Worm (Caenorhabditis elegans) whole organism, L1 larva: ENCODE data around the gene W02B12.1.

Experiments
- C16A3.4 ChIP-seq: fragments of 150-350 bp; optimal IDR thresholded peaks from 2 replicates; lab custom pipeline; 2014; ENCODE audit warnings: missing biosample characterization, missing genetic modification characterization
- C34B4.2 ChIP-seq: sonication (generic microtip); optimal IDR thresholded peaks from 2 replicates; lab custom pipeline; 2017; ENCODE audit warnings: mild to moderate bottlenecking, missing genetic modification characterization, missing compliant biosample characterization
- F16B12.6 ChIP-seq: fragments of 150-350 bp; optimal IDR thresholded peaks from 2 replicates; lab custom pipeline; 2014; ENCODE audit warnings: missing biosample characterization, missing genetic modification characterization
- Y116A8C.19 ChIP-seq: sonication (generic microtip); optimal IDR thresholded peaks from 2 replicates; lab custom pipeline; 2016; ENCODE audit warnings: missing compliant biosample characterization, missing genetic modification characterization, borderline replicate concordance
- aly-2 ChIP-seq: fragments of 150-350 bp; optimal IDR thresholded peaks from 2 replicates; lab custom pipeline; 2014; ENCODE audit warnings: missing biosample characterization, missing genetic modification characterization
- blmp-1 ChIP-seq: fragments of 150-350 bp; optimal IDR thresholded peaks from 2 replicates; lab custom pipeline; 2014; ENCODE audit warnings: missing biosample characterization, missing genetic modification characterization
- ceh-8 ChIP-seq: fragments of 200-800 bp; sonication (Bioruptor generic); optimal IDR thresholded peaks from 2 replicates; lab custom pipeline; 2018; ENCODE audit warnings: mild to moderate bottlenecking, missing genetic modification characterization, moderate library complexity, missing compliant biosample characterization
- ceh-82 ChIP-seq, 3 experiments: fragments of 150-350 bp in 1 of 3; sonication (generic microtip) in 2 of 3; optimal IDR thresholded peaks; 2 replicates each; lab custom pipeline; 2014 to 2017; ENCODE audit warnings: missing biosample characterization in 3 of 3, missing genetic modification characterization in 3 of 3
- ceh-90 ChIP-seq: sonication (generic microtip); optimal IDR thresholded peaks from 2 replicates; lab custom pipeline; 2016; ENCODE audit warnings: missing genetic modification characterization, missing compliant biosample characterization
- dpl-1 ChIP-seq, 3 experiments: fragments of 150-350 bp in 2 of 3; sonication (generic microtip) in 1 of 3; optimal IDR thresholded peaks; 2 replicates each; lab custom pipeline; 2014 to 2017; ENCODE audit warnings: missing biosample characterization in 3 of 3, missing genetic modification characterization in 3 of 3, missing genetic modification reagents in 3 of 3
- dsc-1 ChIP-seq: sonication (generic microtip); optimal IDR thresholded peaks from 2 replicates; lab custom pipeline; 2016; ENCODE audit warnings: mild to moderate bottlenecking, missing genetic modification characterization, missing compliant biosample characterization
- efl-1 ChIP-seq, 4 experiments: fragments of 150-350 bp; optimal IDR thresholded peaks in 3 of 4; peaks in 1 of 4; 1 replicate in 1 of 4; 2 replicates in 3 of 4; lab custom pipeline; 2014; ENCODE audit warnings: missing biosample characterization in 2 of 4, missing genetic modification characterization in 2 of 4, missing genetic modification reagents in 2 of 4
- efl-3 ChIP-seq: fragments of 200-800 bp; sonication (Bioruptor generic); optimal IDR thresholded peaks from 2 replicates; lab custom pipeline; 2018; ENCODE audit warnings: mild to moderate bottlenecking, missing genetic modification characterization, missing compliant biosample characterization
- elt-3 ChIP-seq, 6 experiments: fragments of 150-350 bp in 1 of 6; sonication (generic microtip); optimal IDR thresholded peaks; 2 replicates each; lab custom pipeline; 2017 to 2018; ENCODE audit warnings: missing biosample characterization in 6 of 6, missing genetic modification characterization in 6 of 6, inconsistent platforms in 1 of 6
- fkh-10 ChIP-seq: sonication (generic microtip); optimal IDR thresholded peaks from 2 replicates; lab custom pipeline; 2017; ENCODE audit warnings: missing biosample characterization, missing genetic modification reagents, missing genetic modification characterization
- fkh-4 ChIP-seq: sonication (generic microtip); optimal IDR thresholded peaks from 2 replicates; lab custom pipeline; 2016; ENCODE audit warnings: missing compliant biosample characterization, missing genetic modification characterization, borderline replicate concordance
- fkh-8 ChIP-seq: sonication (generic microtip); optimal IDR thresholded peaks from 2 replicates; lab custom pipeline; 2016; ENCODE audit warnings: mild to moderate bottlenecking, missing genetic modification characterization, missing compliant biosample characterization
- grh-1 ChIP-seq: fragments of 200-800 bp; sonication (Bioruptor generic); IDR thresholded peaks from 2 replicates; pipeline ENCODE4 v1.3.6; 2022; ENCODE audit warnings: missing genetic modification reagents, missing genetic modification characterization, missing compliant biosample characterization
- hlh-17 ChIP-seq: fragments of 200-800 bp; sonication (Bioruptor generic); optimal IDR thresholded peaks from 2 replicates; lab custom pipeline; 2018; ENCODE audit warnings: missing genetic modification characterization, mild to moderate bottlenecking, missing compliant biosample characterization, moderate library complexity, borderline replicate concordance
- irx-1 ChIP-seq: sonication (generic microtip); optimal IDR thresholded peaks from 2 replicates; lab custom pipeline; 2016; ENCODE audit warnings: missing genetic modification characterization, missing compliant biosample characterization
- isw-1 ChIP-seq: fragments of 200-800 bp; sonication (Bioruptor generic); IDR thresholded peaks from 2 replicates; pipeline ENCODE4 v1.3.6; 2022; ENCODE audit warnings: missing genetic modification characterization, missing compliant biosample characterization
- jun-1 ChIP-seq: fragments of 150-350 bp; optimal IDR thresholded peaks from 2 replicates; lab custom pipeline; 2014; ENCODE audit warnings: missing biosample characterization, missing genetic modification reagents, missing genetic modification characterization
- lin-14 ChIP-seq: fragments of 200-800 bp; sonication (Bioruptor generic); optimal IDR thresholded peaks from 2 replicates; lab custom pipeline; 2018; ENCODE audit warnings: mild to moderate bottlenecking, missing genetic modification characterization, moderate library complexity, missing compliant biosample characterization
- lin-35 ChIP-seq, 2 experiments: fragments of 150-350 bp; optimal IDR thresholded peaks; 2 replicates each; lab custom pipeline; 2014; ENCODE audit warnings: missing biosample characterization in 2 of 2, missing genetic modification characterization in 2 of 2, missing genetic modification reagents in 2 of 2
- lsy-2 ChIP-seq, 2 experiments: fragments of 150-350 bp; optimal IDR thresholded peaks; 2 replicates each; lab custom pipeline; 2014; ENCODE audit warnings: missing biosample characterization in 2 of 2, missing genetic modification characterization in 2 of 2
- mab-9 ChIP-seq: fragments of 200-800 bp; sonication (Bioruptor generic); IDR thresholded peaks from 2 replicates; pipeline ENCODE4 v1.3.6; 2022; ENCODE audit warnings: missing genetic modification reagents, missing genetic modification characterization, missing compliant biosample characterization
- mep-1 ChIP-seq: fragments of 150-350 bp; optimal IDR thresholded peaks from 2 replicates; lab custom pipeline; 2014; ENCODE audit warnings: missing biosample characterization, missing genetic modification characterization
- nhr-11 ChIP-seq: fragments of 150-350 bp; optimal IDR thresholded peaks from 2 replicates; lab custom pipeline; 2014; ENCODE audit warnings: missing biosample characterization, missing genetic modification characterization
- nhr-12 ChIP-seq: sonication (generic microtip); optimal IDR thresholded peaks from 2 replicates; lab custom pipeline; 2017; ENCODE audit warnings: missing biosample characterization, missing genetic modification characterization
- nhr-19 ChIP-seq: fragments of 200-800 bp; sonication (Bioruptor generic); conservative IDR thresholded peaks from 2 replicates; pipeline ENCODE4 v1.3.6; 2022; ENCODE audit warnings: missing genetic modification characterization, missing compliant biosample characterization
- nhr-20 ChIP-seq: sonication (generic microtip); optimal IDR thresholded peaks from 2 replicates; lab custom pipeline; 2016; ENCODE audit warnings: mild to moderate bottlenecking, missing genetic modification characterization, missing compliant biosample characterization
- nhr-28 ChIP-seq: fragments of 150-350 bp; optimal IDR thresholded peaks from 2 replicates; lab custom pipeline; 2014; ENCODE audit warnings: missing biosample characterization, missing genetic modification characterization
- nhr-47 ChIP-seq: sonication (generic microtip); optimal IDR thresholded peaks from 2 replicates; lab custom pipeline; 2016; ENCODE audit warnings: mild to moderate bottlenecking, missing genetic modification characterization, moderate library complexity, missing compliant biosample characterization
- nhr-71 ChIP-seq: sonication (generic microtip); optimal IDR thresholded peaks from 2 replicates; lab custom pipeline; 2016; ENCODE audit warnings: mild to moderate bottlenecking, missing genetic modification characterization, moderate library complexity, missing compliant biosample characterization
- nhr-85 ChIP-seq: sonication (generic microtip); peaks from one replicate; lab custom pipeline; 2016; ENCODE audit warnings: missing genetic modification characterization, inconsistent platforms, missing compliant biosample characterization
- nhr-90 ChIP-seq: sonication (generic microtip); optimal IDR thresholded peaks from 2 replicates; lab custom pipeline; 2016; ENCODE audit warnings: mild to moderate bottlenecking, missing genetic modification characterization, missing compliant biosample characterization; ENCODE audit not compliant: poor library complexity
- pax-3 ChIP-seq: fragments of 200-800 bp; sonication (Bioruptor generic); optimal IDR thresholded peaks from 2 replicates; lab custom pipeline; 2018; ENCODE audit warnings: mild to moderate bottlenecking, missing genetic modification characterization, moderate library complexity, missing compliant biosample characterization
- skn-1 ChIP-seq: fragments of 150-350 bp; optimal IDR thresholded peaks from 2 replicates; lab custom pipeline; 2014; ENCODE audit warnings: missing biosample characterization, missing genetic modification characterization
- snpc-4 ChIP-seq: fragments of 150-350 bp; optimal IDR thresholded peaks from 2 replicates; lab custom pipeline; 2014; ENCODE audit warnings: missing biosample characterization, missing genetic modification characterization
- snu-23 ChIP-seq: sonication (generic microtip); optimal IDR thresholded peaks from 2 replicates; lab custom pipeline; 2016; ENCODE audit warnings: missing genetic modification characterization, missing compliant biosample characterization
- sptf-1 ChIP-seq: fragments of 150-350 bp; optimal IDR thresholded peaks from 2 replicates; lab custom pipeline; 2014; ENCODE audit warnings: missing biosample characterization, missing genetic modification characterization
- swsn-7 ChIP-seq: sonication (generic microtip); optimal IDR thresholded peaks from 2 replicates; lab custom pipeline; 2016; ENCODE audit warnings: missing genetic modification characterization, missing compliant biosample characterization
- tbx-2 ChIP-seq: sonication (generic microtip); optimal IDR thresholded peaks from 2 replicates; lab custom pipeline; 2016; ENCODE audit warnings: missing genetic modification characterization, missing compliant biosample characterization
- unc-86 ChIP-seq: sonication (generic microtip); optimal IDR thresholded peaks from 2 replicates; lab custom pipeline; 2016; ENCODE audit warnings: missing genetic modification characterization, missing compliant biosample characterization
- unc-98 ChIP-seq: fragments of 200-800 bp; sonication (Bioruptor generic); IDR thresholded peaks from 2 replicates; pipeline ENCODE4 v1.3.6; 2022; ENCODE audit warnings: missing genetic modification characterization, missing compliant biosample characterization
- xbp-1 ChIP-seq: sonication (generic microtip); optimal IDR thresholded peaks from 2 replicates; lab custom pipeline; 2016; ENCODE audit warnings: missing genetic modification characterization, missing compliant biosample characterization
- zip-4 ChIP-seq: fragments of 200-800 bp; sonication (Bioruptor generic); optimal IDR thresholded peaks from 2 replicates; lab custom pipeline; 2018; ENCODE audit warnings: mild to moderate bottlenecking, missing genetic modification characterization, moderate library complexity, missing compliant biosample characterization
- ztf-4 ChIP-seq: fragments of 150-350 bp; optimal IDR thresholded peaks from 2 replicates; lab custom pipeline; 2014; ENCODE audit warnings: missing biosample characterization, missing genetic modification characterization

Gene W02B12.1

DNA sequence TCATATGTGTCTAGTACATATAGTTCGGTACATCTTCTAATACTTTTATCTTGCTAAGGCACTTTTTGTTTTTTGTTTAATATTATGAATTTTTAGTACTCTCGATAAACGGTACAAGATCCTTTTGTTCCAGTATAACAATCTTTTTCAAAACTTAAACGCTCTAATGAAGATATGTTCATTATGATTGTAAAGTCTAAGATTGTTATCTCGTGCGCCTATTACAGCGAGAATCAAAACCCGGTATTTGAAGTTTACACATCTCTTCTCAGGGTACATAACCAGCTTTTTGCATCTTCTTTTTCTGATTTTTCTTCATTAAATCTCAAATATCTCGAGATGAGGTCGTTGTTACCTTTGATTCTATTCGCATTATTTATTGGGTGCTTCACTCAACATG, 39.2 kb downstream of the W02B12.1 start, which contains the start of gene B0334.13:
TSS of gene B0334.13 (plus strand) at position 301 of the 400 bp plus-strand sequence.
- TF ChIP-seq efl-3 (GFP tag; lab: Kevin White, UChicago) (no peak), nhr-85 (tag; lab: Kevin White, UChicago) (no peak), fkh-10 (GFP tag; lab: Kevin White, UChicago) (no peak)
- TF ChIP-seq, all 84 proteins: peak for 0

ce11 chrII:11492843-11493242, 44.0 kb downstream of the W02B12.1 start, which contains the start of gene hacl-1:
hacl-1 (minus strand) TSS chrII:11492963.
- peak; percentile 44 for TF ChIP-seq blmp-1 (tag; lab: Kevin White, UChicago)
- TF ChIP-seq zip-4 = no peak
- TF ChIP-seq lsy-2 (tag; optimal IDR thresholded peaks at IDR 0.05; lab: Kevin White, UChicago) = peak; percentile 29 to 40
- no peak for TF ChIP-seq mab-9
- TF ChIP-seq xbp-1 (tag; lab: Kevin White, UChicago) = peak; percentile 11
- TF ChIP-seq snpc-4 (tag; lab: Kevin White, UChicago) = no peak
- peak; percentile 34 for TF ChIP-seq nhr-47 (tag; lab: Kevin White, UChicago)
- TF ChIP-seq skn-1 (tag; lab: Kevin White, UChicago) = peak; percentile 31
- no peak for TF ChIP-seq pax-3 (tag; lab: Kevin White, UChicago)
- peak; percentile 49 for TF ChIP-seq nhr-19
- TF ChIP-seq nhr-90 = peak; percentile 14
- TF ChIP-seq elt-3 (tag; optimal IDR thresholded peaks at IDR 0.05; lab: Kevin White, UChicago) = peak in 1 of 6 experiments; percentile 21
- peak; percentile 87 for TF ChIP-seq nhr-85 (tag; lab: Kevin White, UChicago)
- peak in 1 of 3 experiments; percentile 9 for TF ChIP-seq dpl-1 (GFP tag; optimal IDR thresholded peaks at IDR 0.05; lab: Kevin White, UChicago)
- no peak for TF ChIP-seq unc-86 (tag; lab: Kevin White, UChicago)
- no peak for TF ChIP-seq efl-1 (optimal IDR thresholded peaks at IDR 0.05; lab: Kevin White, UChicago)
- peak in 1 of 2 experiments; percentile 91 for TF ChIP-seq efl-1 (GFP tag; optimal IDR thresholded peaks at IDR 0.05 in 1 of 2; lab: Kevin White, UChicago)
- no peak for TF ChIP-seq C34B4.2 (tag; lab: Kevin White, UChicago)
- peak; percentile 35 for TF ChIP-seq lin-14 (GFP tag; lab: Kevin White, UChicago)
- TF ChIP-seq ceh-90 (tag; lab: Kevin White, UChicago) = no peak
- TF ChIP-seq irx-1 = no peak
- TF ChIP-seq mep-1 (tag; lab: Kevin White, UChicago) = peak; percentile 28
- TF ChIP-seq nhr-11 (tag; lab: Kevin White, UChicago) = no peak
- TF ChIP-seq nhr-71 (tag; lab: Kevin White, UChicago) = peak; percentile 74
- TF ChIP-seq C16A3.4 (tag; lab: Kevin White, UChicago) = no peak
- no peak for TF ChIP-seq F16B12.6 (tag; lab: Kevin White, UChicago)
- TF ChIP-seq tbx-2 (tag; lab: Kevin White, UChicago) = no peak
- no peak for TF ChIP-seq nhr-12 (tag; lab: Kevin White, UChicago)
- TF ChIP-seq snu-23 (GFP tag; lab: Kevin White, UChicago) = peak; percentile 30
- TF ChIP-seq dsc-1 (tag; lab: Kevin White, UChicago) = no peak
- TF ChIP-seq fkh-10 (GFP tag; lab: Kevin White, UChicago) = no peak
- TF ChIP-seq fkh-8 (tag; lab: Kevin White, UChicago) = peak; percentile 76
- peak; percentile 64 for TF ChIP-seq nhr-20 (tag; lab: Kevin White, UChicago)
- TF ChIP-seq hlh-17 = no peak
- TF ChIP-seq isw-1 (GFP tag; lab: Robert Waterston, UW) = no peak
- TF ChIP-seq lin-35 (GFP tag; optimal IDR thresholded peaks at IDR 0.05; lab: Kevin White, UChicago) = peak in 1 of 2 experiments; percentile 36

- TF ChIP-seq unc-98 (GFP tag; lab: Robert Waterston, UW) (no peak), ceh-8 (no peak), tbx-2 (tag; lab: Kevin White, UChicago) (no peak), ceh-82 (tag; optimal IDR thresholded peaks at IDR 0.05; lab: Kevin White, UChicago) (peak in 2 of 3 experiments; percentile 18 to 48), Y116A8C.19 (tag; lab: Kevin White, UChicago) (no peak), fkh-10 (GFP tag; lab: Kevin White, UChicago) (no peak), zip-4 (peak; percentile 32), sptf-1 (tag; lab: Kevin White, UChicago) (no peak), C34B4.2 (tag; lab: Kevin White, UChicago) (no peak), lsy-2 (tag; optimal IDR thresholded peaks at IDR 0.05; lab: Kevin White, UChicago) (peak; percentile 80 to 97), nhr-28 (tag; lab: Kevin White, UChicago) (no peak), swsn-7 (tag; lab: Kevin White, UChicago) (no peak), aly-2 (tag; lab: Kevin White, UChicago) (peak; percentile 16), snpc-4 (tag; lab: Kevin White, UChicago) (no peak), ztf-4 (no peak), dsc-1 (tag; lab: Kevin White, UChicago) (no peak), nhr-71 (tag; lab: Kevin White, UChicago) (peak; percentile 27), lin-35 (GFP tag; optimal IDR thresholded peaks at IDR 0.05; lab: Kevin White, UChicago) (peak; percentile 44 to 60), jun-1 (tag; lab: Kevin White, UChicago) (no peak), fkh-4 (no peak), grh-1 (GFP tag; lab: Robert Waterston, UW) (no peak), ceh-90 (tag; lab: Kevin White, UChicago) (no peak)
Observed at ce11 chrII:11495307-11495706, 46.5 kb downstream of the W02B12.1 start, which contains the start of the genes ooc-3 and B0334.4. ooc-3 (minus strand) TSS chrII:11495321. B0334.4 (plus strand) TSS chrII:11495692.
